Fruit fly (Drosophila melanogaster): ENCODE measurements around the gene CG7987.

- no peak for TF ChIP-seq OdsH (GFP tag; optimal IDR thresholded peaks at IDR 0.05)
- TF ChIP-seq Hr78 (GFP tag; optimal IDR thresholded peaks at IDR 0.05), result no peak
- no peak for TF ChIP-seq fru (GFP tag; optimal IDR thresholded peaks at IDR 0.05)
- no peak for TF ChIP-seq Mio (GFP tag; optimal IDR thresholded peaks at IDR 0.05)
- no peak for TF ChIP-seq N (GFP tag; optimal IDR thresholded peaks at IDR 0.05)
- no peak for TF ChIP-seq h (GFP tag; optimal IDR thresholded peaks at IDR 0.05)
- TF ChIP-seq lola (GFP tag; optimal IDR thresholded peaks at IDR 0.05), result no peak
- no peak for TF ChIP-seq Myc (optimal IDR thresholded peaks at IDR 0.05)
- no peak for TF ChIP-seq Dif (GFP tag; optimal IDR thresholded peaks at IDR 0.05; ENCODE audit: partially characterized antibody)
- no peak for TF ChIP-seq HLH106 (tag; optimal IDR thresholded peaks at IDR 0.05)
- no peak for TF ChIP-seq Jra (GFP tag; optimal IDR thresholded peaks at IDR 0.05)
- no peak for TF ChIP-seq Sp1 (GFP tag; optimal IDR thresholded peaks at IDR 0.05)
Observed at dm6 chr3R:14567796-14568195, 7.9 kb downstream of the CG7987 start.
